Worm (Caenorhabditis elegans) whole organism, midembryonic: ENCODE measurements around the gene F36H5.18.

Experiments
- T22C8.4 ChIP-seq: fragments of 200-800 bp; sonication (Bioruptor generic); IDR thresholded peaks from 2 replicates; pipeline ENCODE4 v1.3.6; 2022; ENCODE audit warnings: missing genetic modification characterization, missing compliant biosample characterization
- cog-1 ChIP-seq: sonication (generic microtip); optimal IDR thresholded peaks from 2 replicates; lab custom pipeline; 2016; ENCODE audit warnings: missing genetic modification characterization, missing compliant biosample characterization
- flt-1 ChIP-seq: fragments of 200-800 bp; sonication (Bioruptor generic); IDR thresholded peaks from 2 replicates; pipeline ENCODE4 v1.3.6; 2022; ENCODE audit warnings: missing genetic modification characterization, missing compliant biosample characterization
- med-1 ChIP-seq: sonication (generic microtip); optimal IDR thresholded peaks from 2 replicates; lab custom pipeline; 2017; ENCODE audit warnings: missing genetic modification characterization, mild to moderate bottlenecking, missing compliant biosample characterization, antibody characterized with exemption, missing genetic modification reagents; ENCODE audit not compliant: insufficient read depth
- ref-1 ChIP-seq: fragments of 200-800 bp; sonication (Bioruptor generic); conservative IDR thresholded peaks from 2 replicates; pipeline ENCODE4 v1.3.6; 2022; ENCODE audit warnings: missing genetic modification reagents, missing genetic modification characterization, missing compliant biosample characterization
- tab-1 ChIP-seq: fragments of 200-800 bp; sonication (Bioruptor generic); IDR thresholded peaks from 2 replicates; pipeline ENCODE4 v1.3.6; 2022; ENCODE audit warnings: missing genetic modification characterization, missing compliant biosample characterization
- ztf-23 ChIP-seq: fragments of 200-800 bp; sonication (Bioruptor generic); IDR thresholded peaks from 2 replicates; pipeline ENCODE4 v1.3.6; 2022; ENCODE audit warnings: missing genetic modification reagents, missing genetic modification characterization, missing compliant biosample characterization
- ztf-29 ChIP-seq: fragments of 200-800 bp; sonication (Bioruptor generic); IDR thresholded peaks from 2 replicates; pipeline ENCODE4 v1.3.6; 2022; ENCODE audit warnings: missing genetic modification reagents, missing genetic modification characterization, missing compliant biosample characterization

- no peak for TF ChIP-seq T22C8.4 (GFP tag; lab: Robert Waterston, UW)
- no peak for TF ChIP-seq ztf-23
- no peak for TF ChIP-seq med-1 (GFP tag; lab: Kevin White, UChicago)
- no peak for TF ChIP-seq tab-1 (GFP tag; lab: Robert Waterston, UW)
- no peak for TF ChIP-seq flt-1 (GFP tag; lab: Robert Waterston, UW)
- no peak for TF ChIP-seq ztf-29 (GFP tag; lab: Robert Waterston, UW)
- no peak for TF ChIP-seq cog-1
- no peak for TF ChIP-seq ref-1
Measured at ce11 chrII:1786209-1786608, 26.5 kb downstream of the F36H5.18 start, which contains the start of gene C08F1.10.
